Worm (Caenorhabditis elegans) whole organism, mixed stage, embryonic: Measurements from ENCODE around the gene Y54G9A.9.

Experiments used
- blmp-1 ChIP-seq: fragments of 150-350 bp; optimal IDR thresholded peaks from 2 replicates; lab custom pipeline; 2014; ENCODE audit warnings: missing biosample characterization, missing genetic modification characterization
- ceh-39 ChIP-seq: fragments of 150-350 bp; optimal IDR thresholded peaks from 2 replicates; lab custom pipeline; 2014; ENCODE audit warnings: missing biosample characterization, missing genetic modification characterization
- ceh-83 ChIP-seq: fragments of 200-800 bp; sonication (Bioruptor generic); optimal IDR thresholded peaks from 2 replicates; lab custom pipeline; 2018; ENCODE audit warnings: mild to moderate bottlenecking, missing genetic modification characterization, missing compliant biosample characterization
- ces-1 ChIP-seq: fragments of 150-350 bp; optimal IDR thresholded peaks from 2 replicates; lab custom pipeline; 2014; ENCODE audit warnings: missing biosample characterization, missing genetic modification reagents, missing genetic modification characterization
- cnd-1 ChIP-seq: fragments of 200-800 bp; sonication (Bioruptor generic); optimal IDR thresholded peaks from 2 replicates; lab custom pipeline; 2018; ENCODE audit warnings: mild to moderate bottlenecking, missing genetic modification characterization, missing compliant biosample characterization
- drap-1 ChIP-seq: fragments of 200-800 bp; sonication (Bioruptor generic); optimal IDR thresholded peaks from 3 replicates; lab custom pipeline; 2018; ENCODE audit warnings: mild to moderate bottlenecking, missing genetic modification characterization, missing compliant biosample characterization
- elt-1 ChIP-seq: sonication (generic microtip); optimal IDR thresholded peaks from 2 replicates; lab custom pipeline; 2017; ENCODE audit warnings: missing genetic modification characterization, mild to moderate bottlenecking, missing compliant biosample characterization, antibody characterized with exemption, moderate library complexity, borderline replicate concordance; ENCODE audit not compliant: insufficient read depth
- elt-3 ChIP-seq: fragments of 150-350 bp; optimal IDR thresholded peaks from 2 replicates; lab custom pipeline; 2014; ENCODE audit warnings: missing biosample characterization, missing genetic modification characterization
- flh-1 ChIP-seq: fragments of 200-800 bp; sonication (Bioruptor generic); optimal IDR thresholded peaks from 2 replicates; lab custom pipeline; 2018; ENCODE audit warnings: mild to moderate bottlenecking, missing genetic modification characterization, moderate library complexity, missing compliant biosample characterization
- ham-2 ChIP-seq: fragments of 200-800 bp; sonication (Bioruptor generic); optimal IDR thresholded peaks from 2 replicates; lab custom pipeline; 2018; ENCODE audit warnings: mild to moderate bottlenecking, missing genetic modification characterization, missing compliant biosample characterization
- hlh-1 ChIP-seq: fragments of 150-350 bp; optimal IDR thresholded peaks from 2 replicates; lab custom pipeline; 2014; ENCODE audit warnings: missing biosample characterization, missing genetic modification reagents, missing genetic modification characterization
- lin-13 ChIP-seq: fragments of 150-350 bp; optimal IDR thresholded peaks from 2 replicates; lab custom pipeline; 2014; ENCODE audit warnings: missing biosample characterization, missing genetic modification characterization
- lin-32 ChIP-seq: fragments of 200-800 bp; sonication (Bioruptor generic); optimal IDR thresholded peaks from 2 replicates; lab custom pipeline; 2018; ENCODE audit warnings: mild to moderate bottlenecking, missing genetic modification characterization, missing compliant biosample characterization
- lsy-2 ChIP-seq: fragments of 150-350 bp; optimal IDR thresholded peaks from 2 replicates; lab custom pipeline; 2014; ENCODE audit warnings: missing biosample characterization, missing genetic modification characterization
- mab-5 ChIP-seq: fragments of 150-350 bp; optimal IDR thresholded peaks from 2 replicates; lab custom pipeline; 2014; ENCODE audit warnings: missing biosample characterization, missing genetic modification characterization
- mep-1 ChIP-seq: fragments of 150-350 bp; optimal IDR thresholded peaks from 2 replicates; lab custom pipeline; 2017; ENCODE audit warnings: missing biosample characterization, missing genetic modification reagents, missing genetic modification characterization, inconsistent platforms
- mls-2 ChIP-seq: sonication (generic microtip); optimal IDR thresholded peaks from 2 replicates; lab custom pipeline; 2016; ENCODE audit warnings: mild to moderate bottlenecking, missing genetic modification characterization, moderate library complexity, missing compliant biosample characterization
- nhr-12 ChIP-seq: fragments of 150-350 bp; optimal IDR thresholded peaks from 2 replicates; lab custom pipeline; 2014; ENCODE audit warnings: missing biosample characterization, missing genetic modification characterization
- nhr-2 ChIP-seq: fragments of 150-350 bp; optimal IDR thresholded peaks from 2 replicates; lab custom pipeline; 2014; ENCODE audit warnings: missing biosample characterization, missing genetic modification characterization
- nhr-237 ChIP-seq: fragments of 150-350 bp; optimal IDR thresholded peaks from 2 replicates; lab custom pipeline; 2014; ENCODE audit warnings: missing biosample characterization, missing genetic modification characterization
- nhr-28 ChIP-seq: fragments of 150-350 bp; optimal IDR thresholded peaks from 2 replicates; lab custom pipeline; 2014; ENCODE audit warnings: missing biosample characterization, missing genetic modification characterization
- pha-4 ChIP-seq: fragments of 150-350 bp; optimal IDR thresholded peaks from 2 replicates; lab custom pipeline; 2018; ENCODE audit warnings: missing biosample characterization, missing genetic modification reagents, missing genetic modification characterization
- sem-2 ChIP-seq: fragments of 200-800 bp; sonication (Bioruptor generic); optimal IDR thresholded peaks from 2 replicates; lab custom pipeline; 2018; ENCODE audit warnings: mild to moderate bottlenecking, missing genetic modification characterization, missing compliant biosample characterization
- snpc-4 ChIP-seq: fragments of 150-350 bp; optimal IDR thresholded peaks from 2 replicates; lab custom pipeline; 2014; ENCODE audit warnings: missing biosample characterization, missing genetic modification characterization
- sptf-1 ChIP-seq: sonication (generic microtip); optimal IDR thresholded peaks from 2 replicates; lab custom pipeline; 2017; ENCODE audit warnings: mild to moderate bottlenecking, missing genetic modification characterization, moderate library complexity, missing compliant biosample characterization
- tbx-8 ChIP-seq: fragments of 200-800 bp; sonication (Bioruptor generic); optimal IDR thresholded peaks from 2 replicates; lab custom pipeline; 2018; ENCODE audit warnings: mild to moderate bottlenecking, missing genetic modification characterization, moderate library complexity, missing compliant biosample characterization
- unc-120 ChIP-seq: sonication (generic microtip); optimal IDR thresholded peaks from 2 replicates; lab custom pipeline; 2017; ENCODE audit warnings: missing genetic modification characterization, missing compliant biosample characterization; ENCODE audit not compliant: poor library complexity, severe bottlenecking
- unc-39 ChIP-seq: fragments of 150-350 bp; optimal IDR thresholded peaks from 2 replicates; lab custom pipeline; 2014; ENCODE audit warnings: missing biosample characterization, missing genetic modification characterization
- unc-62 ChIP-seq: fragments of 150-350 bp; optimal IDR thresholded peaks from 2 replicates; lab custom pipeline; 2014; ENCODE audit warnings: missing biosample characterization, missing genetic modification reagents, missing genetic modification characterization
- ztf-11 ChIP-seq: fragments of 150-350 bp; optimal IDR thresholded peaks from 2 replicates; lab custom pipeline; 2014; ENCODE audit warnings: missing biosample characterization, missing genetic modification characterization

The Y54G9A.9 gene

DNA sequence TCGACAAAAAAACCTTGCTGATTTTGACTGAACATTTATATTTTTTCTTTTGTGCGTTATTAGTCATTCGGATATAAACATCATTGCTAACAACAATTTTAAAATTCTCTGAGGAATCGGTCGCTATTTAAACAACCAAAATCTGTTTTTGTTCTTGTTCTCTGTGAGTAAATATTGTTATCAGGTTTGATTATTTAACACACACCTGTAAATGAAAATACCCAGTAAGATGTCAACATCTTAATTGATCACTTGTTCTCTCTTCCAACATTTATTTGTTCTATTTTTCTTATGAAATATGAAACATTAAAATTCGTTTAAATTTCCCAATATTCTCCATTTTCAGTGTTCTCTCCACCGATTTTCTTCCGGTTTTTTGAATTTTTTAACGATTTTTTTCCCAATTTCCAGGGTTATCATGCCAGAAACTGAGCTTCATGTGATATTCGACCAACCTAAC, 33.5 kb downstream of the Y54G9A.9 start, which contains the start of gene arrd-11:
Gene arrd-11 (plus strand): TSS at position 410 of the 460 bp plus-strand sequence.
- TF ChIP-seq sem-2 (GFP tag; lab: Kevin White, UChicago) (no peak), unc-62 (GFP tag; lab: Kevin White, UChicago) (no peak), cnd-1 (no peak), pha-4 (tag; lab: Kevin White, UChicago) (no peak), nhr-2 (tag; lab: Kevin White, UChicago) (no peak), mep-1 (no peak), mls-2 (tag; lab: Kevin White, UChicago) (no peak), ham-2 (no peak), elt-1 (tag; lab: Kevin White, UChicago) (no peak), nhr-12 (tag; lab: Kevin White, UChicago) (no peak), snpc-4 (no peak), ceh-83 (GFP tag; lab: Kevin White, UChicago) (no peak)

DNA sequence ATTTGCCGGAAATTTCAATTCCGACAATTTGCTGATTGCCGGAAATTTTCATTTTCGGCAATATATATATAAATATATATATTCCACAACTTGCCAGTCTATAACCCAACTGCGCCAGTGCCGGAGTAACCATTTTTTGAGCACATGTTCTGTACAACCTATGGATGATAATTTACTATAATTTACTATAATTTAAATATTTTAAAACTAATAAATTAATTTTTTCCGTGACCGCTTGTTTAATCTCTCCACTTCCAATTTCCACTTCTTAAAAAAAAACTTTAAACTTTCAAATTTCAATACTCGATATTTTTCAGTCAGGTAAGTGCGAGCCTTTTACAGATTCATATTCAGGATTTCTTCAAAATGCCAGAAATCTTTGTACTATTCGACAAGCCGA, 36.4 kb downstream of the Y54G9A.9 start, which contains the start of gene arrd-12:
Gene arrd-12 (plus strand): TSS at position 301 of the 400 bp plus-strand sequence.
- no peak for TF ChIP-seq ces-1 (GFP tag; lab: Kevin White, UChicago)
- TF ChIP-seq ceh-39 (tag; lab: Kevin White, UChicago), result no peak
- no peak for TF ChIP-seq nhr-28 (tag; lab: Kevin White, UChicago)
- no peak for TF ChIP-seq lin-13 (tag; lab: Kevin White, UChicago)
- TF ChIP-seq mab-5 (tag; lab: Kevin White, UChicago), result no peak
- TF ChIP-seq cnd-1, result no peak
- no peak for TF ChIP-seq blmp-1
- TF ChIP-seq lin-32 (GFP tag; lab: Kevin White, UChicago), result no peak
- TF ChIP-seq ztf-11 (tag; lab: Kevin White, UChicago), result no peak
- no peak for TF ChIP-seq hlh-1 (tag; lab: Kevin White, UChicago)
- TF ChIP-seq nhr-2 (tag; lab: Kevin White, UChicago), result no peak
- no peak for TF ChIP-seq unc-39 (tag; lab: Kevin White, UChicago)
- TF ChIP-seq unc-120, result no peak

DNA sequence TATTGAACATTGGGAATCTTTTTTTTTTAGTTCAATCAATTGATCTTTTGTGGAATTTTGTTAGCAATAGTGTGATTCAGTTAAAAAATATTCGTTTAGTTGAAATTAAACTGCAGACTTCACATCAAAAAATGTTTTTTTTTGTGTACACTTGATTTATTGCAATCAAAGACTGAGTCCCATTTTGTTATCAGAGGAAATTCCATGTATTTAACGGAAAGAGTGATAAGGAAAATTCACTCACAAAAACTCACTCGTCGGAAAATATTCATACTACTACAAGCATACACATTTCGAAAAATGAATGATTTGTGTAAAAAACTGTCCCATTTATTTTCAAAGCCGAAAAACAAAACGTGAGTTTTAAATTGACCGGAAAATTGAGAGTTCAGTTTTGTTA, 41.8 kb downstream of the Y54G9A.9 start, which contains the start of gene C01B9.1:
Gene C01B9.1 (plus strand): TSS at position 241 of the 400 bp plus-strand sequence.
- TF ChIP-seq mab-5 (tag; lab: Kevin White, UChicago) (no peak), blmp-1 (no peak), tbx-8 (GFP tag; lab: Kevin White, UChicago) (no peak), lin-32 (GFP tag; lab: Kevin White, UChicago) (no peak), elt-1 (tag; lab: Kevin White, UChicago) (no peak), unc-120 (no peak), elt-3 (tag; lab: Kevin White, UChicago) (no peak), ceh-83 (GFP tag; lab: Kevin White, UChicago) (no peak), ces-1 (GFP tag; lab: Kevin White, UChicago) (no peak), flh-1 (GFP tag; lab: Kevin White, UChicago) (no peak), drap-1 (GFP tag; lab: Kevin White, UChicago) (no peak), nhr-12 (tag; lab: Kevin White, UChicago) (no peak), lsy-2 (tag; lab: Kevin White, UChicago) (no peak), mep-1 (no peak), unc-62 (GFP tag; lab: Kevin White, UChicago) (no peak), sptf-1 (tag; lab: Kevin White, UChicago) (no peak)
- TF ChIP-seq, all 35 proteins: peak for 0

DNA sequence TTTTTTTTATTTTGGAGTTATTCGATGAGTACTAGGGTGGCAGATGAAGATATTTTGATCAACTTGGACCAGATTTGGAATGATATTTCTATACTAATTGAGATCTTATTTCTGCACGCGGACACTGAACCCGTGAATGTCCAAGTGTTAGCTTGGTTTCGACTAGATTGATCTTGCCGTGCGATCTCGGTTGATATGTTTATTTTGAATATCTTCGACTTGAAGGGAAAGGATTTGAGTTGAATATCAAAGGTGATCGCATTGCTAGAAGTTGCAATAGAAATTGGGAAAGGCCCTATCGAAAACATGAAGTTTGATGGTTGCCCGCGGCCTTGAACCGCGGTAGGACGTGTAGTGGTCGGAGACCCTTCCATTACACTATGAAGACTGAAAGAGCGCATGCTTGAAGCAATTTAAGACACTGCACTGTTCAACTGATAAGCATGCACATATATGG, 51.3 kb downstream of the Y54G9A.9 start:
- TF ChIP-seq unc-62 (GFP tag; lab: Kevin White, UChicago), result no peak
- TF ChIP-seq nhr-237 (tag; lab: Kevin White, UChicago), result no peak
- TF ChIP-seq ztf-11 (tag; lab: Kevin White, UChicago), result no peak
